Fruit fly (Drosophila melanogaster) whole organism, wandering third instar larva: Measurements from ENCODE around the gene Spn.
A peak's percentile ranks its signal among the peaks of the same experiment; 100 is the strongest.

Experiments used
- CG32264 ChIP-seq: fragments of 200-800 bp; sonication (Bioruptor generic); optimal IDR thresholded peaks from 2 replicates; lab custom pipeline; 2016; ENCODE audit warnings: missing biosample characterization, missing genetic modification characterization
- CG9705 ChIP-seq: fragments of 200-800 bp; sonication (Bioruptor generic); optimal IDR thresholded peaks from 2 replicates; lab custom pipeline; 2018; ENCODE audit warnings: missing biosample characterization, mild to moderate bottlenecking, missing genetic modification characterization
- Dfd ChIP-seq: fragments of >200 bp; optimal IDR thresholded peaks from 2 replicates; lab custom pipeline; 2017; ENCODE audit warnings: missing biosample characterization, missing genetic modification characterization
- GATAd ChIP-seq: sonication (Bioruptor generic); optimal IDR thresholded peaks from 2 replicates; lab custom pipeline; 2016; ENCODE audit warnings: missing biosample characterization, missing genetic modification characterization
- HLH106 ChIP-seq: fragments of 200-800 bp; optimal IDR thresholded peaks from 3 replicates; lab custom pipeline; 2019; ENCODE audit warnings: missing biosample characterization, mild to moderate bottlenecking, missing genetic modification characterization, moderate library complexity
- Hnf4 ChIP-seq: fragments of 200-800 bp; sonication (Bioruptor generic); optimal IDR thresholded peaks from 2 replicates; lab custom pipeline; 2016; ENCODE audit warnings: missing biosample characterization, mild to moderate bottlenecking, missing genetic modification characterization
- Hr78 ChIP-seq: fragments of >200 bp; optimal IDR thresholded peaks from 2 replicates; lab custom pipeline; 2017; ENCODE audit warnings: missing biosample characterization, missing genetic modification characterization
- Hr83 ChIP-seq: fragments of 200-300 bp; sonication (Bioruptor generic); optimal IDR thresholded peaks from 2 replicates; lab custom pipeline; 2016; ENCODE audit warnings: missing biosample characterization, mild to moderate bottlenecking, missing genetic modification characterization, moderate library complexity; ENCODE audit not compliant: poor library complexity, severe bottlenecking
- Jra ChIP-seq: sonication (Bioruptor generic); optimal IDR thresholded peaks from 2 replicates; lab custom pipeline; 2016; ENCODE audit warnings: missing biosample characterization, missing genetic modification characterization
- Mio ChIP-seq: sonication (Bioruptor generic); optimal IDR thresholded peaks from 2 replicates; lab custom pipeline; 2016; ENCODE audit warnings: missing biosample characterization, missing genetic modification characterization
- Myc ChIP-seq: fragments of >200 bp; optimal IDR thresholded peaks from 2 replicates; lab custom pipeline; 2017
- N ChIP-seq: fragments of >200 bp; optimal IDR thresholded peaks from 2 replicates; lab custom pipeline; 2018; ENCODE audit warnings: missing biosample characterization, missing external identifiers, missing genetic modification characterization
- OdsH ChIP-seq: fragments of 200-800 bp; sonication (Bioruptor generic); optimal IDR thresholded peaks from 2 replicates; lab custom pipeline; 2016; ENCODE audit warnings: missing biosample characterization, mild to moderate bottlenecking, missing genetic modification characterization
- Rel ChIP-seq, 2 experiments: fragments of 200-800 bp; sonication (Bioruptor generic) in 1 of 2; optimal IDR thresholded peaks; 2 replicates in 1 of 2; 3 replicates in 1 of 2; lab custom pipeline; 2016 to 2019; ENCODE audit warnings: mild to moderate bottlenecking in 2 of 2, missing biosample characterization in 2 of 2, missing genetic modification characterization in 2 of 2, moderate library complexity in 1 of 2
- Sp1 ChIP-seq: fragments of 200-800 bp; sonication (Bioruptor generic); optimal IDR thresholded peaks from 3 replicates; lab custom pipeline; 2019; ENCODE audit warnings: missing biosample characterization, mild to moderate bottlenecking, missing genetic modification characterization, moderate library complexity
- Vsx2 ChIP-seq: fragments of 200-300, 225-300 bp; sonication (Bioruptor generic); optimal IDR thresholded peaks from 2 replicates; lab custom pipeline; 2018; ENCODE audit warnings: missing biosample characterization, missing genetic modification characterization; ENCODE audit not compliant: partially characterized antibody
- br ChIP-seq: fragments of 200-800 bp; sonication (Bioruptor generic); optimal IDR thresholded peaks from 2 replicates; lab custom pipeline; 2016; ENCODE audit warnings: missing biosample characterization, missing genetic modification characterization
- brk ChIP-seq: fragments of 200-800 bp; sonication (Bioruptor generic); optimal IDR thresholded peaks from 2 replicates; lab custom pipeline; 2016; ENCODE audit warnings: missing biosample characterization, mild to moderate bottlenecking, missing genetic modification characterization
- dl ChIP-seq, 2 experiments: fragments of 175-275, 200-275 bp in 1 of 2; fragments of 200-275 bp in 1 of 2; sonication (Bioruptor generic); optimal IDR thresholded peaks; lab custom pipeline; 2018; ENCODE audit warnings: mild to moderate bottlenecking in 2 of 2, missing biosample characterization in 2 of 2, missing genetic modification characterization in 2 of 2, moderate library complexity in 2 of 2; ENCODE audit not compliant: partially characterized antibody in 2 of 2, insufficient read depth in 1 of 2
- dsf ChIP-seq: sonication (Bioruptor generic); optimal IDR thresholded peaks from 2 replicates; lab custom pipeline; 2016; ENCODE audit warnings: missing biosample characterization, missing genetic modification characterization, borderline replicate concordance
- ey ChIP-seq: fragments of 200-800 bp; sonication (Bioruptor generic); optimal IDR thresholded peaks from 2 replicates; lab custom pipeline; 2016; ENCODE audit warnings: missing biosample characterization, missing genetic modification characterization
- foxo ChIP-seq, 2 experiments: fragments of 200-800 bp; sonication (Bioruptor generic); optimal IDR thresholded peaks; 2 replicates in 1 of 2; 3 replicates in 1 of 2; lab custom pipeline; 2016 to 2017; ENCODE audit warnings: missing biosample characterization in 2 of 2, missing genetic modification characterization in 2 of 2
- fru ChIP-seq: fragments of 200-800 bp; sonication (Bioruptor generic); optimal IDR thresholded peaks from 3 replicates; lab custom pipeline; 2016; ENCODE audit warnings: missing biosample characterization, mild to moderate bottlenecking, missing genetic modification characterization
- h ChIP-seq: fragments of 200-800 bp; sonication (Bioruptor generic); optimal IDR thresholded peaks from 3 replicates; lab custom pipeline; 2016; ENCODE audit warnings: missing biosample characterization, mild to moderate bottlenecking, missing genetic modification characterization
- lola ChIP-seq: fragments of >200 bp; optimal IDR thresholded peaks from 2 replicates; lab custom pipeline; 2017; ENCODE audit warnings: missing biosample characterization, missing genetic modification characterization
- pan ChIP-seq: fragments of >200 bp; optimal IDR thresholded peaks from 2 replicates; lab custom pipeline; 2017
- psq ChIP-seq: fragments of 200-800 bp; sonication (Bioruptor generic); optimal IDR thresholded peaks from 3 replicates; lab custom pipeline; 2017; ENCODE audit warnings: missing biosample characterization, mild to moderate bottlenecking, missing genetic modification characterization, moderate library complexity
- rgr ChIP-seq: fragments of 200-800 bp; sonication (Bioruptor generic); optimal IDR thresholded peaks from 3 replicates; lab custom pipeline; 2016; ENCODE audit warnings: missing biosample characterization, mild to moderate bottlenecking, missing genetic modification characterization
- sv ChIP-seq: fragments of 200-800 bp; sonication (Bioruptor generic); optimal IDR thresholded peaks from 3 replicates; lab custom pipeline; 2016; ENCODE audit warnings: missing biosample characterization, missing genetic modification characterization
- tai ChIP-seq: sonication (Bioruptor generic); optimal IDR thresholded peaks from 2 replicates; lab custom pipeline; 2016; ENCODE audit warnings: missing biosample characterization, missing genetic modification characterization
- usp ChIP-seq: fragments of >200 bp; optimal IDR thresholded peaks from 2 replicates; lab custom pipeline; 2017; ENCODE audit warnings: missing biosample characterization, missing genetic modification characterization
- woc ChIP-seq: sonication (Bioruptor generic); optimal IDR thresholded peaks from 2 replicates; lab custom pipeline; 2016; ENCODE audit warnings: missing biosample characterization, mild to moderate bottlenecking, missing genetic modification characterization

Spn gene

dm6 chr3L:2599214-2599730 lies 45.2 kb upstream of the Spn start, which contains the start of the genes CG16985 and CG12182:
Gene CG16985, plus strand, starts transcription at chr3L:2599297.
Gene CG12182, minus strand, starts transcription at chr3L:2599579.
- no peak for TF ChIP-seq Rel (GFP tag; optimal IDR thresholded peaks at IDR 0.05; lab: Kevin White, UChicago)
- TF ChIP-seq Rel (tag; optimal IDR thresholded peaks at IDR 0.05; lab: Kevin White, UChicago), result peak; percentile 38
- TF ChIP-seq woc, result no peak
- no peak for TF ChIP-seq ey (GFP tag; lab: Kevin White, UChicago)
- no peak for TF ChIP-seq dl (GFP tag; optimal IDR thresholded peaks at IDR 0.05; lab: Kevin White, UChicago; ENCODE audit: insufficient read depth in 1 of 2, partially characterized antibody in 2 of 2)
- TF ChIP-seq Hnf4 (GFP tag; lab: Kevin White, UChicago), result no peak
- TF ChIP-seq Sp1 (GFP tag; lab: Kevin White, UChicago), result no peak
- no peak for TF ChIP-seq Jra
- peak; percentile 4 for TF ChIP-seq GATAd (GFP tag; lab: Kevin White, UChicago)
- TF ChIP-seq OdsH (GFP tag; lab: Kevin White, UChicago), result peak; percentile 5
- TF ChIP-seq rgr (GFP tag; lab: Kevin White, UChicago), result no peak
- peak; percentile 55 for TF ChIP-seq psq (GFP tag; lab: Kevin White, UChicago)
- TF ChIP-seq Hr83 (GFP tag; lab: Kevin White, UChicago), result peak; percentile 46
- TF ChIP-seq foxo (GFP tag; optimal IDR thresholded peaks at IDR 0.05; lab: Kevin White, UChicago), result peak in 1 of 2 experiments; percentile 9
- no peak for TF ChIP-seq Dfd (GFP tag; lab: Kevin White, UChicago)
- TF ChIP-seq brk (GFP tag; lab: Kevin White, UChicago), result no peak

- no peak for TF ChIP-seq foxo (GFP tag; optimal IDR thresholded peaks at IDR 0.05; lab: Kevin White, UChicago)
- TF ChIP-seq GATAd (GFP tag; lab: Kevin White, UChicago), result no peak
- TF ChIP-seq pan, result no peak
- no peak for TF ChIP-seq CG32264 (GFP tag; lab: Kevin White, UChicago)
- TF ChIP-seq Dfd (GFP tag; lab: Kevin White, UChicago), result no peak
- no peak for TF ChIP-seq brk (GFP tag; lab: Kevin White, UChicago)
- TF ChIP-seq lola (GFP tag; lab: Kevin White, UChicago), result no peak
- no peak for TF ChIP-seq Rel (GFP tag; optimal IDR thresholded peaks at IDR 0.05; lab: Kevin White, UChicago)
- TF ChIP-seq Rel (tag; optimal IDR thresholded peaks at IDR 0.05; lab: Kevin White, UChicago), result no peak
- TF ChIP-seq sv (GFP tag; lab: Kevin White, UChicago), result no peak
Observed at dm6 chr3L:2595481-2595880, 41.4 kb upstream of the Spn start, which contains the start of gene CG16984. Gene CG16984, plus strand, starts transcription at chr3L:2595781.

- TF ChIP-seq sv (GFP tag; lab: Kevin White, UChicago), result peak; percentile 28
- no peak for TF ChIP-seq Dfd (GFP tag; lab: Kevin White, UChicago)
- TF ChIP-seq dsf (GFP tag; lab: Kevin White, UChicago), result no peak
- TF ChIP-seq h, result no peak
- no peak for TF ChIP-seq N (GFP tag; lab: Kevin White, UChicago)
Observed at dm6 chr3L:2590764-2591309, 36.7 kb upstream of the Spn start.

- peak; percentile 26 for TF ChIP-seq rgr (GFP tag; lab: Kevin White, UChicago)
- peak; percentile 2 for TF ChIP-seq OdsH (GFP tag; lab: Kevin White, UChicago)
- no peak for TF ChIP-seq Rel (GFP tag; optimal IDR thresholded peaks at IDR 0.05; lab: Kevin White, UChicago)
- no peak for TF ChIP-seq Rel (tag; optimal IDR thresholded peaks at IDR 0.05; lab: Kevin White, UChicago)
- TF ChIP-seq br, result peak; percentile 37
- TF ChIP-seq lola (GFP tag; lab: Kevin White, UChicago), result no peak
- TF ChIP-seq Sp1 (GFP tag; lab: Kevin White, UChicago), result peak; percentile 1
- no peak for TF ChIP-seq GATAd (GFP tag; lab: Kevin White, UChicago)
- peak; percentile 29 for TF ChIP-seq ey (GFP tag; lab: Kevin White, UChicago)
- TF ChIP-seq Mio (GFP tag; lab: Kevin White, UChicago), result no peak
- TF ChIP-seq Hr78 (GFP tag; lab: Kevin White, UChicago), result no peak
- TF ChIP-seq psq (GFP tag; lab: Kevin White, UChicago), result peak; percentile 14
- TF ChIP-seq brk (GFP tag; lab: Kevin White, UChicago), result no peak
- TF ChIP-seq h, result peak; percentile 5
- TF ChIP-seq fru (GFP tag; lab: Kevin White, UChicago), result peak; percentile 41
- no peak for TF ChIP-seq Myc (lab: Kevin White, UChicago)
- TF ChIP-seq Vsx2 (GFP tag; lab: Kevin White, UChicago), result peak; percentile 28
- peak; percentile 3 for TF ChIP-seq HLH106
- no peak for TF ChIP-seq tai (GFP tag; lab: Kevin White, UChicago)
- TF ChIP-seq usp (GFP tag; lab: Kevin White, UChicago), result no peak
- TF ChIP-seq foxo (GFP tag; optimal IDR thresholded peaks at IDR 0.05; lab: Kevin White, UChicago), result peak in 1 of 2 experiments; percentile 53
- TF ChIP-seq Hr83 (GFP tag; lab: Kevin White, UChicago), result peak; percentile 17
- TF ChIP-seq sv (GFP tag; lab: Kevin White, UChicago), result peak; percentile 68
- peak; percentile 21 for TF ChIP-seq woc
- TF ChIP-seq CG9705 (GFP tag; lab: Kevin White, UChicago), result no peak
Observed at dm6 chr3L:2589911-2590763, 36.0 kb upstream of the Spn start.
